Fruit fly (Drosophila melanogaster) whole organism, wandering third instar larva: ENCODE measurements around the gene CG9338.
A peak's percentile ranks its signal among the peaks of the same experiment; 100 is the strongest.

Experiments used
- CG9705 ChIP-seq: fragments of 200-800 bp; sonication (Bioruptor generic); optimal IDR thresholded peaks from 2 replicates; lab custom pipeline; 2018; ENCODE audit warnings: missing biosample characterization, mild to moderate bottlenecking, missing genetic modification characterization
- Dfd ChIP-seq: fragments of >200 bp; optimal IDR thresholded peaks from 2 replicates; lab custom pipeline; 2017; ENCODE audit warnings: missing biosample characterization, missing genetic modification characterization
- Dif ChIP-seq: fragments of 200-275, 200-300 bp; sonication (Bioruptor generic); optimal IDR thresholded peaks from 2 replicates; lab custom pipeline; 2018; ENCODE audit warnings: missing biosample characterization, missing genetic modification characterization; ENCODE audit not compliant: partially characterized antibody
- GATAd ChIP-seq: sonication (Bioruptor generic); optimal IDR thresholded peaks from 2 replicates; lab custom pipeline; 2016; ENCODE audit warnings: missing biosample characterization, missing genetic modification characterization
- HLH106 ChIP-seq: fragments of 200-800 bp; optimal IDR thresholded peaks from 3 replicates; lab custom pipeline; 2019; ENCODE audit warnings: missing biosample characterization, mild to moderate bottlenecking, missing genetic modification characterization, moderate library complexity
- Hr78 ChIP-seq: fragments of >200 bp; optimal IDR thresholded peaks from 2 replicates; lab custom pipeline; 2017; ENCODE audit warnings: missing biosample characterization, missing genetic modification characterization
- Hr83 ChIP-seq: fragments of 200-300 bp; sonication (Bioruptor generic); optimal IDR thresholded peaks from 2 replicates; lab custom pipeline; 2016; ENCODE audit warnings: missing biosample characterization, mild to moderate bottlenecking, missing genetic modification characterization, moderate library complexity; ENCODE audit not compliant: poor library complexity, severe bottlenecking
- Jra ChIP-seq: sonication (Bioruptor generic); optimal IDR thresholded peaks from 2 replicates; lab custom pipeline; 2016; ENCODE audit warnings: missing biosample characterization, missing genetic modification characterization
- Mio ChIP-seq: sonication (Bioruptor generic); optimal IDR thresholded peaks from 2 replicates; lab custom pipeline; 2016; ENCODE audit warnings: missing biosample characterization, missing genetic modification characterization
- Myc ChIP-seq: fragments of >200 bp; optimal IDR thresholded peaks from 2 replicates; lab custom pipeline; 2017
- N ChIP-seq: fragments of >200 bp; optimal IDR thresholded peaks from 2 replicates; lab custom pipeline; 2018; ENCODE audit warnings: missing biosample characterization, missing external identifiers, missing genetic modification characterization
- OdsH ChIP-seq: fragments of 200-800 bp; sonication (Bioruptor generic); optimal IDR thresholded peaks from 2 replicates; lab custom pipeline; 2016; ENCODE audit warnings: missing biosample characterization, mild to moderate bottlenecking, missing genetic modification characterization
- Sp1 ChIP-seq: fragments of 200-800 bp; sonication (Bioruptor generic); optimal IDR thresholded peaks from 3 replicates; lab custom pipeline; 2019; ENCODE audit warnings: missing biosample characterization, mild to moderate bottlenecking, missing genetic modification characterization, moderate library complexity
- Vsx2 ChIP-seq: fragments of 200-300, 225-300 bp; sonication (Bioruptor generic); optimal IDR thresholded peaks from 2 replicates; lab custom pipeline; 2018; ENCODE audit warnings: missing biosample characterization, missing genetic modification characterization; ENCODE audit not compliant: partially characterized antibody
- brk ChIP-seq: fragments of 200-800 bp; sonication (Bioruptor generic); optimal IDR thresholded peaks from 2 replicates; lab custom pipeline; 2016; ENCODE audit warnings: missing biosample characterization, mild to moderate bottlenecking, missing genetic modification characterization
- dl ChIP-seq, 2 experiments: fragments of 175-275, 200-275 bp in 1 of 2; fragments of 200-275 bp in 1 of 2; sonication (Bioruptor generic); optimal IDR thresholded peaks; lab custom pipeline; 2018; ENCODE audit warnings: mild to moderate bottlenecking in 2 of 2, missing biosample characterization in 2 of 2, missing genetic modification characterization in 2 of 2, moderate library complexity in 2 of 2; ENCODE audit not compliant: partially characterized antibody in 2 of 2, insufficient read depth in 1 of 2
- dsf ChIP-seq: sonication (Bioruptor generic); optimal IDR thresholded peaks from 2 replicates; lab custom pipeline; 2016; ENCODE audit warnings: missing biosample characterization, missing genetic modification characterization, borderline replicate concordance
- foxo ChIP-seq, 2 experiments: fragments of 200-800 bp; sonication (Bioruptor generic); optimal IDR thresholded peaks; 2 replicates in 1 of 2; 3 replicates in 1 of 2; lab custom pipeline; 2016 to 2017; ENCODE audit warnings: missing biosample characterization in 2 of 2, missing genetic modification characterization in 2 of 2
- jim ChIP-seq: fragments of 175-275, 200-325 bp; sonication (Bioruptor generic); optimal IDR thresholded peaks from 2 replicates; lab custom pipeline; 2016; ENCODE audit warnings: missing biosample characterization, mild to moderate bottlenecking, missing genetic modification characterization
- pan ChIP-seq: fragments of >200 bp; optimal IDR thresholded peaks from 2 replicates; lab custom pipeline; 2017
- psq ChIP-seq: fragments of 200-800 bp; sonication (Bioruptor generic); optimal IDR thresholded peaks from 3 replicates; lab custom pipeline; 2017; ENCODE audit warnings: missing biosample characterization, mild to moderate bottlenecking, missing genetic modification characterization, moderate library complexity
- rgr ChIP-seq: fragments of 200-800 bp; sonication (Bioruptor generic); optimal IDR thresholded peaks from 3 replicates; lab custom pipeline; 2016; ENCODE audit warnings: missing biosample characterization, mild to moderate bottlenecking, missing genetic modification characterization
- sv ChIP-seq: fragments of 200-800 bp; sonication (Bioruptor generic); optimal IDR thresholded peaks from 3 replicates; lab custom pipeline; 2016; ENCODE audit warnings: missing biosample characterization, missing genetic modification characterization

The CG9338 gene

dm6 chr2L:20852092-20852628 lies 12.9 kb upstream of the CG9338 start, which contains the start of gene twit:
TSS of gene twit (plus strand) at chr2L:20852578.
- TF ChIP-seq Dfd (GFP tag; lab: Kevin White, UChicago) (no peak), HLH106 (tag; lab: Kevin White, UChicago) (no peak), Sp1 (GFP tag; lab: Kevin White, UChicago) (no peak), N (no peak), Dif (GFP tag; lab: Kevin White, UChicago) (no peak), Jra (no peak)
- TF ChIP-seq, all 38 proteins: peak for 0

dm6 chr2L:20857791-20858190 lies 7.2 kb upstream of the CG9338 start, which contains the start of gene CG14400:
TSS of gene CG14400 (minus strand) at chr2L:20857891.
- no peak for TF ChIP-seq dl (GFP tag; optimal IDR thresholded peaks at IDR 0.05; lab: Kevin White, UChicago; ENCODE audit: insufficient read depth in 1 of 2, partially characterized antibody in 2 of 2)

dm6 chr2L:20858371-20859340 lies 6.4 kb upstream of the CG9338 start, which contains the start of gene bero:
TSS of gene bero (plus strand) at chr2L:20858695.
- TF ChIP-seq Sp1 (GFP tag; lab: Kevin White, UChicago) (no peak), GATAd (no peak), Myc (lab: Kevin White, UChicago) (no peak), Hr78 (GFP tag; lab: Kevin White, UChicago) (no peak), jim (no peak), sv (no peak), psq (no peak)

DNA sequence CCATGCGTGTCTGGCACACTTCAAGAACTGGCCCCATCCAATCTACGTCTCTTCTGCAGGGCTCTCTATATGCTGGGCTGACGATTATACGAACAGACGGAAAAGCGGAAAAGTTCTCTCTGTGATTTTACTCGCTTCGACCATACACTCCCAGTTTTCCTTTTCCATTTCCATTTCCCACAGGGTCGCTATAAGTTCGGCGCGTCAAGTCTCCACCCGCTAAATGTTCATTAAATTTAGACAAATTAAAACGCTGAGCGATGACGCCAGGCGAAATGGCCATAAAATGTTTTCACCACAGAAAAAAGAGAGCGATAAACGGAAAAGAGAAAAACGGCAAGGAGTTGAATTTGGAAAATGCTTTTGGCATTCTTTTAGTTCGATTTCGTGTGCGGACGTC lies 2.4 kb downstream of the CG9338 start, which contains the start of gene CG31675:
Gene CG31675, plus strand, starts transcription at position 375 of the 400 bp plus-strand sequence.
- TF ChIP-seq rgr (GFP tag; lab: Kevin White, UChicago) (no peak), pan (lab: Kevin White, UChicago) (no peak), Dfd (GFP tag; lab: Kevin White, UChicago) (no peak), Mio (GFP tag; lab: Kevin White, UChicago) (no peak)

DNA sequence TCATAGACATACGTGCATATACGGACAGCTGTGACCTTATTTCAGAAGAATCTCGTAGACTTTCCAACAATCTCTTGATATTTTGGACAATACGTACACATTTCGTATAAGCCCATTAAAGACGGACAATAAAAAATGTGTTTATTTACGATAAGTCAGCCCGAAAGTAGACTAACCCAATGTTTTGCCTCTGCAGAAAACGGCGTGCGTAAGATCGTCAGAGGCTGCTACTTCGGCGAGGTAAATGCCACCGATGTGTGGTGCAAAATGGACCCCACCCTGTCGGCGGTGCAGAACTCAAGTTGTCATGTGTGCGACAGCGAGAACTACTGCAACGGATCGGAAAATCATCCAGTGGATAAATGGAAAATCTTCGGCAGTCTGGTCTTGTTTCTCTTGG lies 3.9 kb downstream of the CG9338 start:
- TF ChIP-seq psq = no peak
- no peak for TF ChIP-seq Vsx2 (GFP tag; lab: Kevin White, UChicago)
- no peak for TF ChIP-seq CG9705
- TF ChIP-seq N = no peak
- peak; percentile 30 for TF ChIP-seq Myc (lab: Kevin White, UChicago)
- no peak for TF ChIP-seq OdsH (GFP tag; lab: Kevin White, UChicago)
- TF ChIP-seq GATAd = no peak

dm6 chr2L:20869804-20870295 lies 4.8 kb downstream of the CG9338 start, which contains the start of gene CG14401:
TSS of gene CG14401 (plus strand) at chr2L:20869854.
- no peak for TF ChIP-seq Vsx2 (GFP tag; lab: Kevin White, UChicago)
- TF ChIP-seq Hr83 (GFP tag; lab: Kevin White, UChicago) = no peak
- TF ChIP-seq psq = no peak
- no peak for TF ChIP-seq Hr78 (GFP tag; lab: Kevin White, UChicago)
- no peak for TF ChIP-seq dsf
- no peak for TF ChIP-seq OdsH (GFP tag; lab: Kevin White, UChicago)
- TF ChIP-seq foxo (GFP tag; optimal IDR thresholded peaks at IDR 0.05; lab: Kevin White, UChicago) = no peak
- TF ChIP-seq pan (lab: Kevin White, UChicago) = no peak
- no peak for TF ChIP-seq N
- TF ChIP-seq Myc (lab: Kevin White, UChicago) = no peak
- TF ChIP-seq, all 38 proteins: peak for 0

- TF ChIP-seq Myc (lab: Kevin White, UChicago) = peak; percentile 75
- TF ChIP-seq brk = no peak
Measured at dm6 chr2L:20874514-20874913, 9.5 kb downstream of the CG9338 start.
